Worm (Caenorhabditis elegans): Measurements from ENCODE around the gene clc-19.

DNA sequence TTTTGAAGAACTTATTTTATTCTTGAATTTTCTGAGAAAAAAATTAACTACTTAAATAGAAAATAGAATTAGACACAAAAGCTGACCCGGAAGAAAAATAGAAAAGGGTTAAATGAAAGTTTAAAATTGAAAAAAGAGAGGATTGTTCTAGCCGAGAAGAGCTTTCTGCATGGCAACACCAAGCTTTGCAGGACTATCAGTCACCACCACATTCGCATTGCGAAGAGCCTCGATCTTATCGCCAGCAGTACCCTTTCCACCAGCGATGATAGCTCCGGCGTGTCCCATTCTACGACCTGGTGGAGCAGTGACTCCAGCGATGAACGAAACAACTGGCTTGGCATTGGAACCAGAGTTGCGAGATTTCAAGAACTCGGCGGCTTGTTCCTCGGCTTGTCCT is 26.8 kb upstream of the clc-19 start:
- TF ChIP-seq snpc-4 (tag; optimal IDR thresholded peaks at IDR 0.05): no peak
- TF ChIP-seq nhr-90 (tag; optimal IDR thresholded peaks at IDR 0.05; ENCODE audit: poor library complexity): no peak
- no peak for TF ChIP-seq dpl-1 (GFP tag; optimal IDR thresholded peaks at IDR 0.05)
- TF ChIP-seq egl-27 (tag; optimal IDR thresholded peaks at IDR 0.05): no peak
- no peak for TF ChIP-seq nhr-237 (tag; optimal IDR thresholded peaks at IDR 0.05)
- no peak for TF ChIP-seq xbp-1 (tag; optimal IDR thresholded peaks at IDR 0.05)
- no peak for TF ChIP-seq elt-2 (tag; optimal IDR thresholded peaks at IDR 0.05)
- TF ChIP-seq mab-9 (GFP tag; IDR thresholded peaks at IDR 0.05): no peak
- no peak for TF ChIP-seq blmp-1 (tag; optimal IDR thresholded peaks at IDR 0.05)
- no peak for TF ChIP-seq nhr-71 (tag; optimal IDR thresholded peaks at IDR 0.05)
- no peak for TF ChIP-seq unc-62 (GFP tag; optimal IDR thresholded peaks at IDR 0.05)
- TF ChIP-seq lin-14 (GFP tag; optimal IDR thresholded peaks at IDR 0.05): no peak
- no peak for TF ChIP-seq sox-4 (tag; optimal IDR thresholded peaks at IDR 0.05)
